Fruit fly (Drosophila melanogaster): ENCODE measurements around the gene SPE.

SPE gene

DNA sequence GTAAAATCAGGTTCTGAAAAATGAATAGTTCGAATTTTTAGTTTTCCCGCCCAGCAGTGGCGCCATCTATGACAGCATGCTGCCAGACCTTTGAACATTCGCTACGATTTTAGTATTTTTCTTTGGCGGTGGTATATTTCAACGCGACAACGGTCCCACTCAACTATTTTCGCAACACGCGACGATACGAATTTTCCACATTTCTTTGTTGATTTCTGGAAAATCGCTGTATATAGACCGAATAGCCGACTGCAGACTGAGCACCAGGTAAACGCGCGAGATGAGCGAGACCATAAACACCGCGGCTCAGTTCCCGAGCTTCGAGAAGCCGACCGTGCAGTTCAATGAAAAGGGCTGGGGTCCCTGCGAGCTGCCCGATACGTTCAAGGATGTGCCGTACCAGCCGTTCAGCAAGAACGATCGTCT lies 6.1 kb upstream of the SPE start, which contains the start of gene eIF3d1 (continued):
- TF ChIP-seq CG3032 (tag; optimal IDR thresholded peaks at IDR 0.05) (no peak), Sox14 (GFP tag; optimal IDR thresholded peaks at IDR 0.05) (peak; percentile 83), CG32006 (GFP tag; optimal IDR thresholded peaks at IDR 0.05) (no peak), CG1621 (tag; optimal IDR thresholded peaks at IDR 0.05) (no peak), dsx (GFP tag; optimal IDR thresholded peaks at IDR 0.05; ENCODE audit: poor library complexity, severe bottlenecking) (no peak), CG16779 (tag; optimal IDR thresholded peaks at IDR 0.05) (no peak), pdm3 (GFP tag; optimal IDR thresholded peaks at IDR 0.05) (no peak), esn (GFP tag; optimal IDR thresholded peaks at IDR 0.05) (peak; percentile 11), CG3919 (GFP tag; optimal IDR thresholded peaks at IDR 0.05) (no peak), salr (GFP tag; optimal IDR thresholded peaks at IDR 0.05) (no peak), Gug (GFP tag; IDR thresholded peaks at IDR 0.05) (no peak), svp (GFP tag) (peak; percentile 60), CG11902 (GFP tag; optimal IDR thresholded peaks at IDR 0.05) (no peak), CG8319 (GFP tag; optimal IDR thresholded peaks at IDR 0.05) (no peak)

dm6 chr3R:23682203-23682602 lies 3.9 kb upstream of the SPE start, which contains the start of gene CG16710:
TSS of gene CG16710 (plus strand) at chr3R:23682503.
- TF ChIP-seq CG10669 (GFP tag; optimal IDR thresholded peaks at IDR 0.05) (no peak), CG32006 (GFP tag; optimal IDR thresholded peaks at IDR 0.05) (no peak), CG3032 (tag; optimal IDR thresholded peaks at IDR 0.05) (no peak), Eip78C (GFP tag) (no peak), fd59A (GFP tag; optimal IDR thresholded peaks at IDR 0.05) (no peak), Sox14 (GFP tag; optimal IDR thresholded peaks at IDR 0.05) (no peak), Met (GFP tag; optimal IDR thresholded peaks at IDR 0.05) (no peak), CG6808 (GFP tag; optimal IDR thresholded peaks at IDR 0.05) (no peak), salr (GFP tag; optimal IDR thresholded peaks at IDR 0.05) (no peak), cyc (GFP tag; optimal IDR thresholded peaks at IDR 0.05) (no peak), eg (GFP tag; IDR thresholded peaks at IDR 0.05) (no peak), CG1621 (tag; optimal IDR thresholded peaks at IDR 0.05) (no peak), topi (GFP tag; optimal IDR thresholded peaks at IDR 0.05) (no peak), esn (GFP tag; optimal IDR thresholded peaks at IDR 0.05) (no peak), Eip93F (GFP tag; optimal IDR thresholded peaks at IDR 0.05) (no peak)

DNA sequence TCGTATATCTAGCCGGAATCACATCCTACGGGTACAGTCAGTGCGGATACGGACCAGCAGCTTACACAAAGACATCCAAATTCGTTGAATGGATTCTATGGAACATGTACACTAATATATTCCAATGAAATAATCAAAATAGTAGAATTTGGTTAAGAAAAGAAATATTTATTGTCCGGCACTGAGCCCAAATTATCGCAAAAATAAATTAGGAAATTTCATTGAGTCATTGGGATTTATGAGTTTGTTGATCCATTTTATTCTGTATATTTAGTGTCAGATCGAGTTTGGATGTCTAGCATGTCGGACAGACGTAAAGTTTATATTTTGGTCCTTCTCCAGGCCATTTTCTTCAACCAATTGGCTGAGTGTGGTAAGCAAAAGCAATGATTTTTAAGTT lies 2.3 kb upstream of the SPE start, which contains the start of gene CG18754:
Gene CG18754 (plus strand): TSS at position 301 of the 400 bp plus-strand sequence.
- TF ChIP-seq CG8632 (GFP tag; optimal IDR thresholded peaks at IDR 0.05), result no peak
- TF ChIP-seq svp (GFP tag), result peak; percentile 43

DNA sequence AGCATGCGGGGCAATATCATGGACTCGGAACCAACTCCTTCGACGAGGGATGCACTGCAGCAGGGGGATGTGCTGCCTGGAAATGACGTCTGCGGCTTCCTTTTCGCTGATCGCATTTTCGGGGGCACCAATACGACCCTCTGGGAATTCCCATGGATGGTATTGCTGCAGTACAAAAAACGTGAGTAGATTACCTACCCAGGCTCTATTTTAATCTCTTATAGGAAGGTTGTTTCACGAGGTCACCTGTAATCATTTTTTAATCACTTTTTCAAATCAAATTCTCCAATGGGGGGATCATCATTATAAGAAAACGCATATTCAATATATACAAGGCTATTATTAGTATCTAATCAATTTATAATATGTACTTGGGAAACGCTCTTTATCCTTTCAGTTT lies 869 bp downstream of the SPE start:
- TF ChIP-seq cyc (GFP tag; optimal IDR thresholded peaks at IDR 0.05) (no peak), lz (GFP tag; optimal IDR thresholded peaks at IDR 0.05) (no peak), spab (GFP tag; optimal IDR thresholded peaks at IDR 0.05) (no peak), svp (GFP tag) (peak; percentile 88)

DNA sequence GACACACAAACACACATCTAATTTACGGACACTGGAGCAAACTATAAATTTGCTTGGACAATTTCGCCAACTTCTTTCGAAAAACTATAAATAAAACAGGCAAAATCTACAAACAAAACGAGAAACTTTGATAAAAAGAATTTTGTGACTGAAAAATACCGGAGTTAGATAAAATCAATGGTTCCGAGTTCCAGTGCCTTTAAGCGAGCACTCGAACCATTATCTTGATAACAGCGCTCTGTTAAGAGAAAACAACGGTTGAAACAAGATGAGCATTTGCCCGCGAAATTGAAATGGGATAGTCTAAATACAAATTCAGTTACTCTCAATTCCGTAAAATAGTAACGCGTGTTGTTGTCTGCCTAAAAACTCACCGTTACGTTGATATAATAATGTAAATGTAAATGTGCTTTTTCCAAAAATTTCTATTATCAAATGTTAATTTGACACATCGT lies 8.6 kb downstream of the SPE start, which contains the start of gene CG10254:
Gene CG10254 (minus strand): TSS at position 405 of the 455 bp plus-strand sequence.
- TF ChIP-seq Smox (GFP tag; optimal IDR thresholded peaks at IDR 0.05) (no peak), OdsH (GFP tag; optimal IDR thresholded peaks at IDR 0.05) (no peak)

DNA sequence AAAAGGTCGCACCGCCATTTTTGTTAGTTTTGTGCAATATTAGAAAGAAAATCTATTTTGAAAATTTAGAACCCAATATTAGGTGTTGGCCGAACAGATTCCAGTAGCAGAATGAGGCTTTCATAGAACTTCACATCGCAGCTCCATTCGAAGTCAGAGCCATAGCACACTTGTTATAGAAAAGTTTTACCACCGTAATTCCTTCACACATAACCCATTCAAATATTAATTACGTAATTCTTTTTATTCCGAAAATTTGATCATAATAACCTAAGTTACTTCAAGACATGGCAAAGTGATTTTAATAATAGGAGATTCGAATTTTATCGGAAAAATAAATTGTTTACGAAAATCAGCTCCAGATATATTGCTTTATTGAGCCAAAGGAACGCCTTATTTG lies 10.1 kb downstream of the SPE start, which contains the start of gene CG10252:
Gene CG10252 (minus strand): TSS at position 101 of the 400 bp plus-strand sequence.
- TF ChIP-seq cyc (GFP tag; optimal IDR thresholded peaks at IDR 0.05), result no peak
- TF ChIP-seq CG8119 (GFP tag; IDR thresholded peaks at IDR 0.05), result no peak
- TF ChIP-seq Blimp-1 (GFP tag; optimal IDR thresholded peaks at IDR 0.05), result no peak
- TF ChIP-seq Sox102F (GFP tag; optimal IDR thresholded peaks at IDR 0.05), result no peak
- TF ChIP-seq dac (GFP tag; optimal IDR thresholded peaks at IDR 0.05), result no peak
- no peak for TF ChIP-seq pdm3 (GFP tag; optimal IDR thresholded peaks at IDR 0.05)
- no peak for TF ChIP-seq CG4318 (GFP tag; optimal IDR thresholded peaks at IDR 0.05)
- no peak for TF ChIP-seq Smox (GFP tag; optimal IDR thresholded peaks at IDR 0.05)
- no peak for TF ChIP-seq esn (GFP tag; optimal IDR thresholded peaks at IDR 0.05)
- TF ChIP-seq Hr39 (GFP tag; optimal IDR thresholded peaks at IDR 0.05), result no peak
- no peak for TF ChIP-seq CG15336 (GFP tag; IDR thresholded peaks at IDR 0.05)
- TF ChIP-seq svp (GFP tag), result no peak
- TF ChIP-seq CG10631 (GFP tag; optimal IDR thresholded peaks at IDR 0.05), result no peak
- TF ChIP-seq Gug (GFP tag; IDR thresholded peaks at IDR 0.05), result no peak
- TF ChIP-seq CG10669 (GFP tag; optimal IDR thresholded peaks at IDR 0.05), result no peak
- no peak for TF ChIP-seq CG11902 (GFP tag; optimal IDR thresholded peaks at IDR 0.05)
- TF ChIP-seq acj6 (GFP tag; optimal IDR thresholded peaks at IDR 0.05), result no peak
- no peak for TF ChIP-seq Hr38 (GFP tag; optimal IDR thresholded peaks at IDR 0.05)
- TF ChIP-seq dsx (GFP tag; optimal IDR thresholded peaks at IDR 0.05; ENCODE audit: poor library complexity, severe bottlenecking), result no peak

Data from whole organism, prepupa.